Worm (Caenorhabditis elegans): Measurements from ENCODE around the gene lron-1.

ce11 chrX:14593206-14593605 lies 20.7 kb downstream of the lron-1 start:
- TF ChIP-seq ztf-11 (tag; optimal IDR thresholded peaks at IDR 0.05) (no peak), elt-3 (tag; optimal IDR thresholded peaks at IDR 0.05) (no peak), ceh-83 (GFP tag; optimal IDR thresholded peaks at IDR 0.05) (no peak), mls-2 (tag; optimal IDR thresholded peaks at IDR 0.05) (no peak), lin-13 (tag; optimal IDR thresholded peaks at IDR 0.05) (no peak), ces-1 (GFP tag; optimal IDR thresholded peaks at IDR 0.05) (peak; percentile 95), nhr-28 (tag; optimal IDR thresholded peaks at IDR 0.05) (no peak)
